ENCODE assay signal across 3 fruit fly cellular contexts in the genomic region with DNA sequence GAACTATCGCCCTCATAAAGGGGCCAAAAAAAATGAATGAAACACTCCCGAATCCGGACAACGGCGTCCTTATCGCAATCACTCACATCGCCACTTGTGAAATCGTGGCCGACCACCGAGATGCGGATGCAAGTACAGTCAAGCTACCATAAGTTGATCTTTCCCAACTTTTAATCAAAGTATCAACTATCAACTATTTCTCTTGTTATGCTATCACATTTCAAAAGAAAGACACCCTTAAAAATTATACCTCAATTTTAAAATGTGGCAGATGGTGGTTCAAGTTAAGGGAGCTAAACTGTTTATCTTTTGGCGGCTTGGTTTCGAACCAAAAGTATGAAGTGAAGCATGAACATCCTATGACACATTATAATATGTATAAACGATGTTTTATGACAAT.
TF ChIP-seq lines count a peak whose summit lies in the region.

No protein-coding gene starts in this region.

- no peak for TF ChIP-seq CTCF in whole organism, embryonic (GFP tag; optimal IDR thresholded peaks at IDR 0.05; lab: Kevin White, UChicago)

TF ChIP-seq in whole organism, embryonic, 481 proteins besides CTCF, POLR2A, EP300 and RAD21 (continues in another document):
- TF ChIP-seq sens (GFP tag; lab: Kevin White, UChicago) (peak; percentile 55), CG13424 (tag; optimal IDR thresholded peaks at IDR 0.05; lab: Kevin White, UChicago) (peak; percentile 6), HmgZ (tag; optimal IDR thresholded peaks at IDR 0.05; lab: Kevin White, UChicago) (no peak), maf-S (GFP tag; optimal IDR thresholded peaks at IDR 0.05; lab: Kevin White, UChicago) (no peak), fru (optimal IDR thresholded peaks at IDR 0.05; lab: Kevin White, UChicago) (no peak), ci (GFP tag; IDR thresholded peaks at IDR 0.05; lab: Robert Waterston, UW) (peak; percentile 55; the same call in 1 of the 3 replicates), CG12769 (tag; optimal IDR thresholded peaks at IDR 0.05; lab: Kevin White, UChicago) (peak; percentile 12), CG11504 (tag; optimal IDR thresholded peaks at IDR 0.05; lab: Kevin White, UChicago) (peak; percentile 10), kay (GFP tag; optimal IDR thresholded peaks at IDR 0.05; lab: Kevin White, UChicago) (no peak), slou (GFP tag; optimal IDR thresholded peaks at IDR 0.05; lab: Kevin White, UChicago) (no peak), schlank (tag; optimal IDR thresholded peaks at IDR 0.05; lab: Kevin White, UChicago) (no peak), sens-2 (GFP tag; IDR thresholded peaks at IDR 0.05; lab: Robert Waterston, UW) (no peak), tap (tag; optimal IDR thresholded peaks at IDR 0.05; lab: Kevin White, UChicago) (peak; percentile 6), Nf-YB (GFP tag; optimal IDR thresholded peaks at IDR 0.05; lab: Kevin White, UChicago) (no peak), slbo (GFP tag; IDR thresholded peaks at IDR 0.05; lab: Robert Waterston, UW) (0 out of 2 replicates have a peak, but pooled peaks have one; percentile 30), Med (GFP tag; lab: Kevin White, UChicago) (peak; percentile 61), gro (GFP tag; optimal IDR thresholded peaks at IDR 0.05; lab: Kevin White, UChicago) (no peak), CG11085 (GFP tag; IDR thresholded peaks at IDR 0.05; lab: Robert Waterston, UW) (no peak), CG14441 (GFP tag; IDR thresholded peaks at IDR 0.05; lab: Robert Waterston, UW) (0 out of 2 replicates have a peak, but pooled peaks have one; percentile 22), grau (tag; optimal IDR thresholded peaks at IDR 0.05; lab: Kevin White, UChicago) (peak; percentile 80), Trl (optimal IDR thresholded peaks at IDR 0.05; lab: Kevin White, UChicago) (no peak), Trl (GFP tag; optimal IDR thresholded peaks at IDR 0.05; lab: Kevin White, UChicago) (no peak), B-H1 (GFP tag; IDR thresholded peaks at IDR 0.05; lab: Robert Waterston, UW) (no peak), Blimp-1 (GFP tag; optimal IDR thresholded peaks at IDR 0.05; lab: Kevin White, UChicago) (no peak), CG16863 (GFP tag; optimal IDR thresholded peaks at IDR 0.05; lab: Kevin White, UChicago) (no peak), CG11456 (GFP tag; IDR thresholded peaks at IDR 0.05; lab: Robert Waterston, UW) (no peak), Abd-B (GFP tag; optimal IDR thresholded peaks at IDR 0.05; lab: Kevin White, UChicago) (no peak), Sox102F (GFP tag; optimal IDR thresholded peaks at IDR 0.05; lab: Kevin White, UChicago) (peak; percentile 6), CG1603 (tag; optimal IDR thresholded peaks at IDR 0.05; lab: Kevin White, UChicago) (peak; percentile 20), gem (tag; optimal IDR thresholded peaks at IDR 0.05; lab: Kevin White, UChicago) (peak; percentile 2)

TF ChIP-seq in whole organism, prepupa, 60 proteins besides CTCF, POLR2A, EP300 and RAD21 (continues in another document):
- TF ChIP-seq topi (GFP tag; optimal IDR thresholded peaks at IDR 0.05; lab: Kevin White, UChicago), result peak; percentile 25
- TF ChIP-seq CG7368 (GFP tag; optimal IDR thresholded peaks at IDR 0.05; lab: Kevin White, UChicago), result no peak
- no peak for TF ChIP-seq CG3032 (tag; optimal IDR thresholded peaks at IDR 0.05; lab: Kevin White, UChicago)
- TF ChIP-seq cyc (GFP tag; optimal IDR thresholded peaks at IDR 0.05; lab: Kevin White, UChicago), result peak; percentile 19
- TF ChIP-seq fd85E (GFP tag; optimal IDR thresholded peaks at IDR 0.05; lab: Kevin White, UChicago), result no peak
- TF ChIP-seq Lpt (GFP tag; optimal IDR thresholded peaks at IDR 0.05; lab: Kevin White, UChicago), result no peak
- no peak for TF ChIP-seq CG8632 (GFP tag; optimal IDR thresholded peaks at IDR 0.05; lab: Kevin White, UChicago)
- no peak for TF ChIP-seq CG10669 (GFP tag; optimal IDR thresholded peaks at IDR 0.05; lab: Kevin White, UChicago)
- no peak for TF ChIP-seq CG15336 (GFP tag; IDR thresholded peaks at IDR 0.05; lab: Robert Waterston, UW)
- no peak for TF ChIP-seq fd59A (GFP tag; optimal IDR thresholded peaks at IDR 0.05; lab: Kevin White, UChicago)
- no peak for TF ChIP-seq CG16779 (tag; optimal IDR thresholded peaks at IDR 0.05; lab: Kevin White, UChicago)
- no peak for TF ChIP-seq Sox102F (GFP tag; optimal IDR thresholded peaks at IDR 0.05; lab: Kevin White, UChicago)
- no peak for TF ChIP-seq ss (GFP tag; optimal IDR thresholded peaks at IDR 0.05; lab: Kevin White, UChicago)
- no peak for TF ChIP-seq CG4318 (GFP tag; optimal IDR thresholded peaks at IDR 0.05; lab: Kevin White, UChicago)
- no peak for TF ChIP-seq acj6 (GFP tag; optimal IDR thresholded peaks at IDR 0.05; lab: Kevin White, UChicago)
- TF ChIP-seq Hr38 (GFP tag; optimal IDR thresholded peaks at IDR 0.05; lab: Kevin White, UChicago), result no peak
- peak; percentile 37 for TF ChIP-seq Hr39 (GFP tag; optimal IDR thresholded peaks at IDR 0.05; lab: Kevin White, UChicago)
- no peak for TF ChIP-seq CG6276 (GFP tag; optimal IDR thresholded peaks at IDR 0.05; lab: Kevin White, UChicago)
- no peak for TF ChIP-seq Eip75B (GFP tag; optimal IDR thresholded peaks at IDR 0.05; lab: Kevin White, UChicago)
- TF ChIP-seq OdsH (GFP tag; optimal IDR thresholded peaks at IDR 0.05; lab: Kevin White, UChicago), result no peak
- TF ChIP-seq CG34406 (GFP tag; optimal IDR thresholded peaks at IDR 0.05; lab: Kevin White, UChicago), result no peak
- no peak for TF ChIP-seq CG11902 (GFP tag; optimal IDR thresholded peaks at IDR 0.05; lab: Kevin White, UChicago)
- no peak for TF ChIP-seq vri (GFP tag; optimal IDR thresholded peaks at IDR 0.05; lab: Kevin White, UChicago)
- TF ChIP-seq CG6808 (GFP tag; optimal IDR thresholded peaks at IDR 0.05; lab: Kevin White, UChicago), result no peak
- peak; percentile 0 for TF ChIP-seq Met (GFP tag; optimal IDR thresholded peaks at IDR 0.05; lab: Kevin White, UChicago)
- TF ChIP-seq Blimp-1 (GFP tag; optimal IDR thresholded peaks at IDR 0.05; lab: Kevin White, UChicago), result no peak
- TF ChIP-seq CG8319 (GFP tag; optimal IDR thresholded peaks at IDR 0.05; lab: Kevin White, UChicago), result no peak
- TF ChIP-seq CG9139 (GFP tag; optimal IDR thresholded peaks at IDR 0.05; lab: Kevin White, UChicago), result no peak
- no peak for TF ChIP-seq CG10631 (GFP tag; optimal IDR thresholded peaks at IDR 0.05; lab: Kevin White, UChicago)
- no peak for TF ChIP-seq dsx (GFP tag; optimal IDR thresholded peaks at IDR 0.05; lab: Kevin White, UChicago; ENCODE audit: poor library complexity, severe bottlenecking)
- no peak for TF ChIP-seq dac (GFP tag; optimal IDR thresholded peaks at IDR 0.05; lab: Kevin White, UChicago)
- peak; percentile 10 for TF ChIP-seq CG6792 (GFP tag; optimal IDR thresholded peaks at IDR 0.05; lab: Kevin White, UChicago)

TF ChIP-seq in whole organism, wandering third instar larva, 38 proteins besides CTCF, POLR2A, EP300 and RAD21 (continues in another document):
- no peak for TF ChIP-seq CrebA (GFP tag; optimal IDR thresholded peaks at IDR 0.05; lab: Kevin White, UChicago; ENCODE audit: borderline replicate concordance)
- TF ChIP-seq CG9705 (GFP tag; optimal IDR thresholded peaks at IDR 0.05; lab: Kevin White, UChicago), result no peak
- no peak for TF ChIP-seq Hnf4 (GFP tag; optimal IDR thresholded peaks at IDR 0.05; lab: Kevin White, UChicago)
- no peak for TF ChIP-seq psq (GFP tag; optimal IDR thresholded peaks at IDR 0.05; lab: Kevin White, UChicago)
- TF ChIP-seq woc (GFP tag; optimal IDR thresholded peaks at IDR 0.05; lab: Kevin White, UChicago), result no peak
- no peak for TF ChIP-seq brk (GFP tag; optimal IDR thresholded peaks at IDR 0.05; lab: Kevin White, UChicago)
- TF ChIP-seq N (GFP tag; optimal IDR thresholded peaks at IDR 0.05; lab: Kevin White, UChicago), result no peak
- TF ChIP-seq dsf (GFP tag; optimal IDR thresholded peaks at IDR 0.05; lab: Kevin White, UChicago; ENCODE audit: borderline replicate concordance), result no peak
- TF ChIP-seq jim (GFP tag; optimal IDR thresholded peaks at IDR 0.05; lab: Kevin White, UChicago), result no peak
- TF ChIP-seq OdsH (GFP tag; optimal IDR thresholded peaks at IDR 0.05; lab: Kevin White, UChicago), result no peak
- TF ChIP-seq Myc (optimal IDR thresholded peaks at IDR 0.05; lab: Kevin White, UChicago), result no peak
- no peak for TF ChIP-seq Jra (GFP tag; optimal IDR thresholded peaks at IDR 0.05; lab: Kevin White, UChicago)
- no peak for TF ChIP-seq br (GFP tag; optimal IDR thresholded peaks at IDR 0.05; lab: Kevin White, UChicago)
- TF ChIP-seq tai (GFP tag; optimal IDR thresholded peaks at IDR 0.05; lab: Kevin White, UChicago), result no peak
- TF ChIP-seq foxo (GFP tag; optimal IDR thresholded peaks at IDR 0.05; lab: Kevin White, UChicago), result peak in 1 of 2 experiments; percentile 41
- peak; percentile 30 for TF ChIP-seq h (GFP tag; optimal IDR thresholded peaks at IDR 0.05; lab: Kevin White, UChicago)
- peak; percentile 12 for TF ChIP-seq Sp1 (GFP tag; optimal IDR thresholded peaks at IDR 0.05; lab: Kevin White, UChicago)
- TF ChIP-seq Dfd (GFP tag; optimal IDR thresholded peaks at IDR 0.05; lab: Kevin White, UChicago), result no peak
- TF ChIP-seq Hr78 (GFP tag; optimal IDR thresholded peaks at IDR 0.05; lab: Kevin White, UChicago), result no peak
- no peak for TF ChIP-seq GATAd (GFP tag; optimal IDR thresholded peaks at IDR 0.05; lab: Kevin White, UChicago)
- TF ChIP-seq Abd-B (GFP tag; optimal IDR thresholded peaks at IDR 0.05; lab: Kevin White, UChicago), result no peak
- TF ChIP-seq Rel (GFP tag; optimal IDR thresholded peaks at IDR 0.05; lab: Kevin White, UChicago), result no peak
- TF ChIP-seq Rel (tag; optimal IDR thresholded peaks at IDR 0.05; lab: Kevin White, UChicago), result no peak
- no peak for TF ChIP-seq Mio (GFP tag; optimal IDR thresholded peaks at IDR 0.05; lab: Kevin White, UChicago)
- TF ChIP-seq Vsx2 (GFP tag; optimal IDR thresholded peaks at IDR 0.05; lab: Kevin White, UChicago; ENCODE audit: partially characterized antibody), result no peak
- TF ChIP-seq sv (GFP tag; optimal IDR thresholded peaks at IDR 0.05; lab: Kevin White, UChicago), result no peak
- no peak for TF ChIP-seq rgr (GFP tag; optimal IDR thresholded peaks at IDR 0.05; lab: Kevin White, UChicago)
- TF ChIP-seq fru (GFP tag; optimal IDR thresholded peaks at IDR 0.05; lab: Kevin White, UChicago), result peak; percentile 16
- TF ChIP-seq dl (GFP tag; optimal IDR thresholded peaks at IDR 0.05; lab: Kevin White, UChicago; ENCODE audit: insufficient read depth in 1 of 2, partially characterized antibody in 2 of 2), result no peak
- no peak for TF ChIP-seq Dif (GFP tag; optimal IDR thresholded peaks at IDR 0.05; lab: Kevin White, UChicago; ENCODE audit: partially characterized antibody)
- TF ChIP-seq HLH106 (tag; optimal IDR thresholded peaks at IDR 0.05; lab: Kevin White, UChicago), result peak; percentile 58
- no peak for TF ChIP-seq sage (GFP tag; optimal IDR thresholded peaks at IDR 0.05; lab: Kevin White, UChicago)
- TF ChIP-seq pan (optimal IDR thresholded peaks at IDR 0.05; lab: Kevin White, UChicago), result no peak
- no peak for TF ChIP-seq ey (GFP tag; optimal IDR thresholded peaks at IDR 0.05; lab: Kevin White, UChicago)
- TF ChIP-seq CG32264 (GFP tag; optimal IDR thresholded peaks at IDR 0.05; lab: Kevin White, UChicago), result no peak
- TF ChIP-seq lola (GFP tag; optimal IDR thresholded peaks at IDR 0.05; lab: Kevin White, UChicago), result no peak

Comparison
In these comparisons a context has a peak if more than half of its experiments do, and no peak if none do; other contexts are left out.
1. Of the 7 proteins assayed by ChIP-seq in both whole organism, embryonic and whole organism, prepupa: peak only in whole organism, embryonic: Sox102F; only in whole organism, prepupa: Hr39; in both: none; in neither: 5.